Fruit fly (Drosophila melanogaster) whole organism, embryonic: ENCODE results near the gene CG13653.

Experiments used
- CG16779 ChIP-seq: fragments of 200-800 bp; sonication (Bioruptor generic); IDR thresholded peaks from 2 replicates; pipeline ENCODE4 v1.3.6; 2022; ENCODE audit warnings: missing biosample characterization, missing genetic modification characterization
- Doc2 ChIP-seq: fragments of 200-800 bp; sonication (Bioruptor generic); IDR thresholded peaks from 2 replicates; pipeline ENCODE4 v1.3.6; 2022; ENCODE audit warnings: missing biosample characterization, missing genetic modification characterization
- Mes4 ChIP-seq: fragments of 200-800 bp; sonication (Bioruptor generic); optimal IDR thresholded peaks from 2 replicates; lab custom pipeline; 2016; ENCODE audit warnings: missing biosample characterization, missing genetic modification characterization
- kni ChIP-seq: fragments of 200-800 bp; sonication (Bioruptor generic); optimal IDR thresholded peaks from 3 replicates; lab custom pipeline; 2017; ENCODE audit warnings: mild to moderate bottlenecking, missing biosample characterization, missing genetic modification reagents, missing genetic modification characterization
- slp2 ChIP-seq: fragments of 200-800 bp; sonication (Bioruptor generic); optimal IDR thresholded peaks from 2 replicates; lab custom pipeline; 2016; ENCODE audit warnings: missing biosample characterization, missing genetic modification characterization
- vfl ChIP-seq: fragments of 200-800 bp; sonication (Bioruptor generic); optimal IDR thresholded peaks from 2 replicates; lab custom pipeline; 2016; ENCODE audit warnings: missing biosample characterization, missing genetic modification characterization

dm6 chr3R:25166788-25167187 lies 28.5 kb upstream of the CG13653 start:
- TF ChIP-seq slp2 (GFP tag; lab: Kevin White, UChicago) (no peak), Doc2 (GFP tag; lab: Robert Waterston, UW) (no peak), kni (no peak), vfl (no peak), Mes4 (no peak), CG16779 (GFP tag; lab: Robert Waterston, UW) (no peak)
